Fruit fly (Drosophila melanogaster) whole organism, prepupa: ENCODE measurements around the gene CG3505.

ENCODE experiments used
- CG10631 ChIP-seq: fragments of 200-800 bp; sonication (Bioruptor generic); optimal IDR thresholded peaks from 2 replicates; lab custom pipeline; 2016; ENCODE audit warnings: missing biosample characterization, missing genetic modification characterization
- CG11762 ChIP-seq: fragments of 200-800 bp; sonication (Bioruptor generic); optimal IDR thresholded peaks from 3 replicates; lab custom pipeline; 2016; ENCODE audit warnings: missing biosample characterization, missing genetic modification characterization; ENCODE audit not compliant: insufficient read depth
- CG3032 ChIP-seq: fragments of 200-800 bp; optimal IDR thresholded peaks from 2 replicates; lab custom pipeline; 2019; ENCODE audit warnings: missing biosample characterization, mild to moderate bottlenecking, missing genetic modification characterization, moderate library complexity
- CG31627 ChIP-seq: fragments of 200-800 bp; sonication (Bioruptor generic); optimal IDR thresholded peaks from 3 replicates; lab custom pipeline; 2016; ENCODE audit warnings: missing biosample characterization, missing genetic modification characterization
- CG4318 ChIP-seq: fragments of 200-800 bp; sonication (Bioruptor generic); optimal IDR thresholded peaks from 3 replicates; lab custom pipeline; 2017; ENCODE audit warnings: missing biosample characterization, mild to moderate bottlenecking, missing genetic modification characterization
- CG6276 ChIP-seq: fragments of 200-800 bp; sonication (Bioruptor generic); optimal IDR thresholded peaks from 2 replicates; lab custom pipeline; 2017; ENCODE audit warnings: missing biosample characterization, mild to moderate bottlenecking, missing genetic modification characterization
- CG6792 ChIP-seq: fragments of 200-800 bp; sonication (Bioruptor generic); optimal IDR thresholded peaks from 3 replicates; lab custom pipeline; 2016; ENCODE audit warnings: missing biosample characterization, missing genetic modification characterization
- CG6808 ChIP-seq: fragments of 200-800 bp; sonication (Bioruptor generic); optimal IDR thresholded peaks from 3 replicates; lab custom pipeline; 2017; ENCODE audit warnings: missing biosample characterization, missing genetic modification characterization, mild to moderate bottlenecking, moderate library complexity, missing genetic modification reagents
- CG8319 ChIP-seq: fragments of 200-800 bp; sonication (Bioruptor generic); optimal IDR thresholded peaks from 3 replicates; lab custom pipeline; 2016; ENCODE audit warnings: missing biosample characterization, missing genetic modification characterization
- CG8632 ChIP-seq: fragments of 200-800 bp; sonication (Bioruptor generic); optimal IDR thresholded peaks from 3 replicates; lab custom pipeline; 2016; ENCODE audit warnings: missing biosample characterization, missing genetic modification characterization
- Eip75B ChIP-seq: fragments of 200-800 bp; sonication (Bioruptor generic); optimal IDR thresholded peaks from 3 replicates; lab custom pipeline; 2016; ENCODE audit warnings: missing biosample characterization, missing genetic modification characterization
- Ets21C ChIP-seq: fragments of 200-800 bp; sonication (Bioruptor generic); optimal IDR thresholded peaks from 3 replicates; lab custom pipeline; 2016; ENCODE audit warnings: missing biosample characterization, missing genetic modification characterization
- Gug ChIP-seq: fragments of 200-800 bp; sonication (Bioruptor generic); IDR thresholded peaks from 2 replicates; pipeline ENCODE4 v1.3.6; 2022; ENCODE audit warnings: missing biosample characterization, missing genetic modification characterization
- Hr4 ChIP-seq: fragments of 200-800 bp; sonication (Bioruptor generic); optimal IDR thresholded peaks from 3 replicates; lab custom pipeline; 2016; ENCODE audit warnings: missing biosample characterization, missing genetic modification characterization
- Lpt ChIP-seq: fragments of 200-800 bp; sonication (Bioruptor generic); optimal IDR thresholded peaks from 3 replicates; lab custom pipeline; 2016; ENCODE audit warnings: missing biosample characterization, missing genetic modification characterization
- Smox ChIP-seq: fragments of 200-800 bp; sonication (Bioruptor generic); optimal IDR thresholded peaks from 3 replicates; lab custom pipeline; 2016; ENCODE audit warnings: missing biosample characterization, missing genetic modification characterization
- Sox102F ChIP-seq: fragments of 200-800 bp; sonication (Bioruptor generic); optimal IDR thresholded peaks from 2 replicates; lab custom pipeline; 2016; ENCODE audit warnings: missing biosample characterization, mild to moderate bottlenecking, missing genetic modification characterization
- Sox14 ChIP-seq: fragments of 200-800 bp; sonication (Bioruptor generic); optimal IDR thresholded peaks from 3 replicates; lab custom pipeline; 2016; ENCODE audit warnings: missing biosample characterization, missing genetic modification characterization
- Sox15 ChIP-seq: fragments of 200-800 bp; sonication (Bioruptor generic); optimal IDR thresholded peaks from 3 replicates; lab custom pipeline; 2016; ENCODE audit warnings: missing biosample characterization, missing genetic modification characterization
- dsx ChIP-seq: fragments of 200-800 bp; optimal IDR thresholded peaks from 3 replicates; lab custom pipeline; 2019; ENCODE audit warnings: missing biosample characterization, mild to moderate bottlenecking, missing genetic modification characterization, moderate library complexity; ENCODE audit not compliant: poor library complexity, severe bottlenecking
- eg ChIP-seq: fragments of 200-800 bp; sonication (Bioruptor generic); IDR thresholded peaks from 3 replicates; pipeline ENCODE4 v1.3.6; 2022; ENCODE audit warnings: missing biosample characterization, missing genetic modification characterization
- fd59A ChIP-seq: fragments of 200-800 bp; sonication (Bioruptor generic); optimal IDR thresholded peaks from 2 replicates; lab custom pipeline; 2017; ENCODE audit warnings: missing biosample characterization, mild to moderate bottlenecking, missing genetic modification characterization, missing genetic modification reagents
- fd85E ChIP-seq: fragments of 200-800 bp; sonication (Bioruptor generic); optimal IDR thresholded peaks from 3 replicates; lab custom pipeline; 2016; ENCODE audit warnings: missing biosample characterization, missing genetic modification characterization
- lz ChIP-seq: fragments of 200-800 bp; sonication (Bioruptor generic); optimal IDR thresholded peaks from 3 replicates; lab custom pipeline; 2016; ENCODE audit warnings: missing biosample characterization, missing genetic modification characterization
- salr ChIP-seq, 2 experiments: fragments of 200-800 bp; sonication (Bioruptor generic); optimal IDR thresholded peaks; 3 replicates each; lab custom pipeline; 2016 to 2018; ENCODE audit warnings: missing biosample characterization in 2 of 2, missing genetic modification characterization in 2 of 2, mild to moderate bottlenecking in 1 of 2
- topi ChIP-seq: fragments of 200-800 bp; sonication (Bioruptor generic); optimal IDR thresholded peaks from 3 replicates; lab custom pipeline; 2016; ENCODE audit warnings: missing biosample characterization, missing genetic modification characterization

CG3505 gene

dm6 chr3R:14706860-14707259 is 49.6 kb downstream of the CG3505 start (continued):
- TF ChIP-seq Smox (GFP tag; lab: Kevin White, UChicago) (peak; percentile 58), Sox14 (GFP tag; lab: Kevin White, UChicago) (peak; percentile 36), Hr4 (GFP tag; lab: Kevin White, UChicago) (peak; percentile 58), fd59A (GFP tag; lab: Kevin White, UChicago) (no peak), dsx (GFP tag; lab: Kevin White, UChicago) (peak; percentile 13), CG31627 (GFP tag; lab: Kevin White, UChicago) (peak; percentile 72), topi (peak; percentile 65), Sox15 (GFP tag; lab: Kevin White, UChicago) (peak; percentile 70)

dm6 chr3R:14707703-14708643 is 50.7 kb downstream of the CG3505 start:
- TF ChIP-seq CG4318 (no peak), CG6792 (GFP tag; lab: Kevin White, UChicago) (no peak), CG8319 (GFP tag; lab: Kevin White, UChicago) (no peak), CG3032 (tag; lab: Kevin White, UChicago) (no peak), salr (GFP tag; optimal IDR thresholded peaks at IDR 0.05; lab: Kevin White, UChicago) (no peak), Ets21C (GFP tag; lab: Kevin White, UChicago) (no peak), fd85E (GFP tag; lab: Kevin White, UChicago) (no peak), CG10631 (no peak), eg (no peak), CG11762 (GFP tag; lab: Kevin White, UChicago) (no peak), Lpt (no peak), fd59A (GFP tag; lab: Kevin White, UChicago) (no peak), CG6808 (GFP tag; lab: Kevin White, UChicago) (no peak), CG8632 (GFP tag; lab: Kevin White, UChicago) (no peak), Gug (GFP tag; lab: Robert Waterston, UW) (no peak), Eip75B (GFP tag; lab: Kevin White, UChicago) (no peak), Sox102F (GFP tag; lab: Kevin White, UChicago) (no peak), lz (no peak), CG6276 (GFP tag; lab: Kevin White, UChicago) (no peak)
